Worm (Caenorhabditis elegans) whole organism, L1 larva: ENCODE results near the gene clec-160.

Experiments
- C04F5.9 ChIP-seq: sonication (generic microtip); optimal IDR thresholded peaks from 2 replicates; lab custom pipeline; 2016; ENCODE audit warnings: missing genetic modification characterization, missing compliant biosample characterization
- C34B4.2 ChIP-seq: sonication (generic microtip); optimal IDR thresholded peaks from 2 replicates; lab custom pipeline; 2017; ENCODE audit warnings: mild to moderate bottlenecking, missing genetic modification characterization, missing compliant biosample characterization
- F16B12.6 ChIP-seq: fragments of 150-350 bp; optimal IDR thresholded peaks from 2 replicates; lab custom pipeline; 2014; ENCODE audit warnings: missing biosample characterization, missing genetic modification characterization
- Y116A8C.19 ChIP-seq: sonication (generic microtip); optimal IDR thresholded peaks from 2 replicates; lab custom pipeline; 2016; ENCODE audit warnings: missing compliant biosample characterization, missing genetic modification characterization, borderline replicate concordance
- aha-1 ChIP-seq: fragments of 150-350 bp; optimal IDR thresholded peaks from 2 replicates; lab custom pipeline; 2014; ENCODE audit warnings: missing biosample characterization, missing genetic modification characterization
- aly-2 ChIP-seq: fragments of 150-350 bp; optimal IDR thresholded peaks from 2 replicates; lab custom pipeline; 2014; ENCODE audit warnings: missing biosample characterization, missing genetic modification characterization
- blmp-1 ChIP-seq: fragments of 150-350 bp; optimal IDR thresholded peaks from 2 replicates; lab custom pipeline; 2014; ENCODE audit warnings: missing biosample characterization, missing genetic modification characterization
- ceh-63 ChIP-seq: fragments of 200-800 bp; sonication (Bioruptor generic); optimal IDR thresholded peaks from 2 replicates; lab custom pipeline; 2018; ENCODE audit warnings: mild to moderate bottlenecking, missing genetic modification characterization, missing compliant biosample characterization
- ceh-88 ChIP-seq: fragments of 200-800 bp; sonication (Bioruptor generic); IDR thresholded peaks from 2 replicates; pipeline ENCODE4 v1.3.6; 2022; ENCODE audit warnings: missing genetic modification characterization, missing compliant biosample characterization
- dsc-1 ChIP-seq: sonication (generic microtip); optimal IDR thresholded peaks from 2 replicates; lab custom pipeline; 2016; ENCODE audit warnings: mild to moderate bottlenecking, missing genetic modification characterization, missing compliant biosample characterization
- efl-1 ChIP-seq, 4 experiments: fragments of 150-350 bp; optimal IDR thresholded peaks in 3 of 4; peaks in 1 of 4; 1 replicate in 1 of 4; 2 replicates in 3 of 4; lab custom pipeline; 2014; ENCODE audit warnings: missing biosample characterization in 2 of 4, missing genetic modification characterization in 2 of 4, missing genetic modification reagents in 2 of 4
- elt-3 ChIP-seq, 6 experiments: fragments of 150-350 bp in 1 of 6; sonication (generic microtip); optimal IDR thresholded peaks; 2 replicates each; lab custom pipeline; 2017 to 2018; ENCODE audit warnings: missing biosample characterization in 6 of 6, missing genetic modification characterization in 6 of 6, inconsistent platforms in 1 of 6
- ets-5 ChIP-seq: fragments of 200-800 bp; sonication (Bioruptor generic); IDR thresholded peaks from 2 replicates; pipeline ENCODE4 v1.3.6; 2022; ENCODE audit warnings: missing genetic modification characterization, missing compliant biosample characterization
- fkh-10 ChIP-seq: sonication (generic microtip); optimal IDR thresholded peaks from 2 replicates; lab custom pipeline; 2017; ENCODE audit warnings: missing biosample characterization, missing genetic modification reagents, missing genetic modification characterization
- fkh-8 ChIP-seq: sonication (generic microtip); optimal IDR thresholded peaks from 2 replicates; lab custom pipeline; 2016; ENCODE audit warnings: mild to moderate bottlenecking, missing genetic modification characterization, missing compliant biosample characterization
- fos-1 ChIP-seq: fragments of 150-350 bp; optimal IDR thresholded peaks from 2 replicates; lab custom pipeline; 2014; ENCODE audit warnings: missing biosample characterization, missing genetic modification characterization
- hlh-4 ChIP-seq: sonication (generic microtip); optimal IDR thresholded peaks from 2 replicates; lab custom pipeline; 2016; ENCODE audit warnings: mild to moderate bottlenecking, missing genetic modification characterization, missing compliant biosample characterization
- irx-1 ChIP-seq: sonication (generic microtip); optimal IDR thresholded peaks from 2 replicates; lab custom pipeline; 2016; ENCODE audit warnings: missing genetic modification characterization, missing compliant biosample characterization
- lin-39 ChIP-seq: fragments of 150-350 bp; optimal IDR thresholded peaks from 2 replicates; lab custom pipeline; 2014; ENCODE audit warnings: missing biosample characterization, missing genetic modification reagents, missing genetic modification characterization
- mab-9 ChIP-seq: fragments of 200-800 bp; sonication (Bioruptor generic); IDR thresholded peaks from 2 replicates; pipeline ENCODE4 v1.3.6; 2022; ENCODE audit warnings: missing genetic modification reagents, missing genetic modification characterization, missing compliant biosample characterization
- mef-2 ChIP-seq: fragments of 150-350 bp; optimal IDR thresholded peaks from 2 replicates; lab custom pipeline; 2014; ENCODE audit warnings: missing biosample characterization, missing genetic modification characterization
- nhr-28 ChIP-seq: fragments of 150-350 bp; optimal IDR thresholded peaks from 2 replicates; lab custom pipeline; 2014; ENCODE audit warnings: missing biosample characterization, missing genetic modification characterization
- nhr-90 ChIP-seq: sonication (generic microtip); optimal IDR thresholded peaks from 2 replicates; lab custom pipeline; 2016; ENCODE audit warnings: mild to moderate bottlenecking, missing genetic modification characterization, missing compliant biosample characterization; ENCODE audit not compliant: poor library complexity
- pag-3 ChIP-seq: sonication (generic microtip); optimal IDR thresholded peaks from 2 replicates; lab custom pipeline; 2017; ENCODE audit warnings: missing genetic modification characterization, mild to moderate bottlenecking, missing compliant biosample characterization, antibody characterized with exemption, borderline replicate concordance; ENCODE audit not compliant: insufficient read depth
- pax-3 ChIP-seq: fragments of 200-800 bp; sonication (Bioruptor generic); optimal IDR thresholded peaks from 2 replicates; lab custom pipeline; 2018; ENCODE audit warnings: mild to moderate bottlenecking, missing genetic modification characterization, moderate library complexity, missing compliant biosample characterization
- rnt-1 ChIP-seq: sonication (generic microtip); optimal IDR thresholded peaks from 2 replicates; lab custom pipeline; 2016; ENCODE audit warnings: mild to moderate bottlenecking, missing genetic modification characterization, moderate library complexity, missing compliant biosample characterization
- skn-1 ChIP-seq: fragments of 150-350 bp; optimal IDR thresholded peaks from 2 replicates; lab custom pipeline; 2014; ENCODE audit warnings: missing biosample characterization, missing genetic modification characterization
- snpc-4 ChIP-seq: fragments of 150-350 bp; optimal IDR thresholded peaks from 2 replicates; lab custom pipeline; 2014; ENCODE audit warnings: missing biosample characterization, missing genetic modification characterization
- snu-23 ChIP-seq: sonication (generic microtip); optimal IDR thresholded peaks from 2 replicates; lab custom pipeline; 2016; ENCODE audit warnings: missing genetic modification characterization, missing compliant biosample characterization
- sox-4 ChIP-seq: sonication (generic microtip); optimal IDR thresholded peaks from 2 replicates; lab custom pipeline; 2016; ENCODE audit warnings: missing genetic modification characterization, missing compliant biosample characterization
- swsn-7 ChIP-seq: sonication (generic microtip); optimal IDR thresholded peaks from 2 replicates; lab custom pipeline; 2016; ENCODE audit warnings: missing genetic modification characterization, missing compliant biosample characterization
- unc-130 ChIP-seq: fragments of 150-350 bp; optimal IDR thresholded peaks from 2 replicates; lab custom pipeline; 2017; ENCODE audit warnings: missing biosample characterization, missing genetic modification characterization, inconsistent platforms
- unc-30 ChIP-seq: sonication (generic microtip); optimal IDR thresholded peaks from 2 replicates; lab custom pipeline; 2017; ENCODE audit warnings: missing biosample characterization, missing genetic modification characterization
- unc-86 ChIP-seq: sonication (generic microtip); optimal IDR thresholded peaks from 2 replicates; lab custom pipeline; 2016; ENCODE audit warnings: missing genetic modification characterization, missing compliant biosample characterization
- unc-98 ChIP-seq: fragments of 200-800 bp; sonication (Bioruptor generic); IDR thresholded peaks from 2 replicates; pipeline ENCODE4 v1.3.6; 2022; ENCODE audit warnings: missing genetic modification characterization, missing compliant biosample characterization
- vab-15 ChIP-seq: sonication (generic microtip); optimal IDR thresholded peaks from 2 replicates; lab custom pipeline; 2017; ENCODE audit warnings: missing genotype, mild to moderate bottlenecking, missing genetic modification characterization, missing compliant biosample characterization
- xbp-1 ChIP-seq: sonication (generic microtip); optimal IDR thresholded peaks from 2 replicates; lab custom pipeline; 2016; ENCODE audit warnings: missing genetic modification characterization, missing compliant biosample characterization
- zip-4 ChIP-seq: fragments of 200-800 bp; sonication (Bioruptor generic); optimal IDR thresholded peaks from 2 replicates; lab custom pipeline; 2018; ENCODE audit warnings: mild to moderate bottlenecking, missing genetic modification characterization, moderate library complexity, missing compliant biosample characterization
- ztf-11 ChIP-seq, 2 experiments: sonication (generic microtip); optimal IDR thresholded peaks; 2 replicates each; lab custom pipeline; 2016 to 2017; ENCODE audit warnings: missing genetic modification characterization in 2 of 2, missing biosample characterization in 1 of 2, missing compliant biosample characterization in 1 of 2
- ztf-4 ChIP-seq: fragments of 150-350 bp; optimal IDR thresholded peaks from 2 replicates; lab custom pipeline; 2014; ENCODE audit warnings: missing biosample characterization, missing genetic modification characterization

Gene clec-160

DNA sequence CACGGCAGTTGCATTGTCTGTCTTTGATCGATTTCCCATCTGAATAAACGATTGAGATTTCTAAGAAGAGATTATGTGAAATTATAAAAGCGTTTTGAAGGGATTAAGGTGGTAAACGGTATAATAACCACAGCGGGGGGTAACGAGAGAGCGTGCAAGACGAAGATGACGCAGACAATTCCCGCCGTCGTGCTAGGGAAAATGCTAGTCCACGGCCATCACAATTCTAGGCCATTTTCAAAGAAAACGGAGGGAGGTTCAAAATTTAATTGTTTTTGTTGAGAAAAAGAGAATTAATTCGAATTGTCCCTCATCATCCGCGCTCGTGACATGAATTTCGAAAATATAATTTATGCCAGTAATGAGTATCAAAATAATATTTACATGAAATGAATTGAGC is 43.3 kb upstream of the clec-160 start, which contains the start of gene F10E9.11 (continued):
- TF ChIP-seq efl-1 (optimal IDR thresholded peaks at IDR 0.05; lab: Kevin White, UChicago) (peak; percentile 97 to 99), efl-1 (GFP tag; optimal IDR thresholded peaks at IDR 0.05 in 1 of 2; lab: Kevin White, UChicago) (peak; percentile 96 to 99), C04F5.9 (tag; lab: Kevin White, UChicago) (peak; percentile 74), Y116A8C.19 (peak; percentile 57), snu-23 (GFP tag; lab: Kevin White, UChicago) (peak; percentile 91), nhr-90 (tag; lab: Kevin White, UChicago) (peak; percentile 93), hlh-4 (tag; lab: Kevin White, UChicago) (no peak), unc-30 (tag; lab: Kevin White, UChicago) (no peak), ets-5 (no peak), nhr-28 (tag; lab: Kevin White, UChicago) (no peak), unc-130 (peak; percentile 74), xbp-1 (tag; lab: Kevin White, UChicago) (peak; percentile 85), elt-3 (tag; optimal IDR thresholded peaks at IDR 0.05; lab: Kevin White, UChicago) (peak in 3 of 6 experiments; percentile 25 to 52 (median 28)), irx-1 (tag; lab: Kevin White, UChicago) (peak; percentile 91), ztf-11 (tag; optimal IDR thresholded peaks at IDR 0.05; lab: Kevin White, UChicago) (peak in 1 of 2 experiments; percentile 91), mab-9 (GFP tag; lab: Robert Waterston, UW) (no peak), ceh-63 (GFP tag; lab: Kevin White, UChicago) (no peak), F16B12.6 (tag; lab: Kevin White, UChicago) (peak; percentile 67), aly-2 (tag; lab: Kevin White, UChicago) (no peak), swsn-7 (tag; lab: Kevin White, UChicago) (peak; percentile 85), unc-98 (GFP tag; lab: Robert Waterston, UW) (peak; percentile 76), rnt-1 (tag; lab: Kevin White, UChicago) (peak; percentile 98), snpc-4 (tag; lab: Kevin White, UChicago) (peak; percentile 51), skn-1 (tag; lab: Kevin White, UChicago) (peak; percentile 76), unc-86 (tag; lab: Kevin White, UChicago) (peak; percentile 74), pag-3 (tag; lab: Kevin White, UChicago) (no peak), blmp-1 (tag; lab: Kevin White, UChicago) (peak; percentile 69), vab-15 (tag; lab: Kevin White, UChicago) (peak; percentile 85), ceh-88 (peak; percentile 53; the same call in 1 of the 2 replicates), dsc-1 (peak; percentile 92), lin-39 (tag; lab: Kevin White, UChicago) (peak; percentile 49), aha-1 (tag; lab: Kevin White, UChicago) (no peak)
- TF ChIP-seq, all 84 proteins: peak for 55

DNA sequence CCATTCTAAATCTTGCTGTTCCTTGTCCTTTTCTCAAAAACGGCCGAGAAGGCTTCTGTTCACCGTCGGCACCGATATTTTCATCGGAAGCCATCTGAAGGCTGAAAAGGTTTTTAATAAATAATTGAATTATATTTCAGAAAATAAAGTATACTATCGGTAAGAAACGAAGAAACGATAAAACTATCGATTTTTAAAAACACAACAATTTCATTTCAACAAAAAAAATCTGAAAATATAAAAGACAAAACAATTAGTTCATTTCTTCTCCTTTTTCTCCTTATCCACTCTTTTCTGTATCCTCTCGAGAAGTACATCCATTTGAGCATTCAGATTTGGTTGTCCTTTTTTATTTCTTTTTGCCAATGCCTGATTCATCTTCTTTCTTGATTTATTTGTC is 42.7 kb upstream of the clec-160 start, which contains the start of gene sas-4:
sas-4 (minus strand) TSS at position 101 of the 400 bp plus-strand sequence.
- TF ChIP-seq ztf-4 (tag; lab: Kevin White, UChicago) (no peak), mef-2 (tag; lab: Kevin White, UChicago) (no peak), C34B4.2 (no peak), nhr-90 (tag; lab: Kevin White, UChicago) (no peak), fkh-10 (GFP tag; lab: Kevin White, UChicago) (no peak), ztf-11 (tag; optimal IDR thresholded peaks at IDR 0.05; lab: Kevin White, UChicago) (no peak), mab-9 (GFP tag; lab: Robert Waterston, UW) (no peak), zip-4 (GFP tag; lab: Kevin White, UChicago) (no peak), pax-3 (tag; lab: Kevin White, UChicago) (no peak), Y116A8C.19 (no peak), sox-4 (tag; lab: Kevin White, UChicago) (no peak), fkh-8 (tag; lab: Kevin White, UChicago) (no peak), fos-1 (tag; lab: Kevin White, UChicago) (no peak)
